Worm (Caenorhabditis elegans) whole organism, mixed stage, embryonic: ENCODE data around the gene F52E1.2.

ENCODE experiments used
- blmp-1 ChIP-seq: fragments of 150-350 bp; optimal IDR thresholded peaks from 2 replicates; lab custom pipeline; 2014; ENCODE audit warnings: missing biosample characterization, missing genetic modification characterization
- ceh-39 ChIP-seq: fragments of 150-350 bp; optimal IDR thresholded peaks from 2 replicates; lab custom pipeline; 2014; ENCODE audit warnings: missing biosample characterization, missing genetic modification characterization
- ceh-83 ChIP-seq: fragments of 200-800 bp; sonication (Bioruptor generic); optimal IDR thresholded peaks from 2 replicates; lab custom pipeline; 2018; ENCODE audit warnings: mild to moderate bottlenecking, missing genetic modification characterization, missing compliant biosample characterization
- cnd-1 ChIP-seq: fragments of 200-800 bp; sonication (Bioruptor generic); optimal IDR thresholded peaks from 2 replicates; lab custom pipeline; 2018; ENCODE audit warnings: mild to moderate bottlenecking, missing genetic modification characterization, missing compliant biosample characterization
- hlh-1 ChIP-seq: fragments of 150-350 bp; optimal IDR thresholded peaks from 2 replicates; lab custom pipeline; 2014; ENCODE audit warnings: missing biosample characterization, missing genetic modification reagents, missing genetic modification characterization
- lin-13 ChIP-seq: fragments of 150-350 bp; optimal IDR thresholded peaks from 2 replicates; lab custom pipeline; 2014; ENCODE audit warnings: missing biosample characterization, missing genetic modification characterization
- lsy-2 ChIP-seq: fragments of 150-350 bp; optimal IDR thresholded peaks from 2 replicates; lab custom pipeline; 2014; ENCODE audit warnings: missing biosample characterization, missing genetic modification characterization
- nhr-237 ChIP-seq: fragments of 150-350 bp; optimal IDR thresholded peaks from 2 replicates; lab custom pipeline; 2014; ENCODE audit warnings: missing biosample characterization, missing genetic modification characterization
- snpc-4 ChIP-seq: fragments of 150-350 bp; optimal IDR thresholded peaks from 2 replicates; lab custom pipeline; 2014; ENCODE audit warnings: missing biosample characterization, missing genetic modification characterization
- tbx-8 ChIP-seq: fragments of 200-800 bp; sonication (Bioruptor generic); optimal IDR thresholded peaks from 2 replicates; lab custom pipeline; 2018; ENCODE audit warnings: mild to moderate bottlenecking, missing genetic modification characterization, moderate library complexity, missing compliant biosample characterization
- unc-62 ChIP-seq: fragments of 150-350 bp; optimal IDR thresholded peaks from 2 replicates; lab custom pipeline; 2014; ENCODE audit warnings: missing biosample characterization, missing genetic modification reagents, missing genetic modification characterization
- ztf-11 ChIP-seq: fragments of 150-350 bp; optimal IDR thresholded peaks from 2 replicates; lab custom pipeline; 2014; ENCODE audit warnings: missing biosample characterization, missing genetic modification characterization

- no peak for TF ChIP-seq lsy-2 (tag; lab: Kevin White, UChicago)
- no peak for TF ChIP-seq tbx-8 (GFP tag; lab: Kevin White, UChicago)
- TF ChIP-seq unc-62: no peak
- no peak for TF ChIP-seq ztf-11
- TF ChIP-seq hlh-1 (tag; lab: Kevin White, UChicago): no peak
- no peak for TF ChIP-seq snpc-4 (tag; lab: Kevin White, UChicago)
- TF ChIP-seq blmp-1 (tag; lab: Kevin White, UChicago): peak; percentile 78
- no peak for TF ChIP-seq ceh-83 (GFP tag; lab: Kevin White, UChicago)
- TF ChIP-seq ceh-39 (tag; lab: Kevin White, UChicago): no peak
- no peak for TF ChIP-seq nhr-237 (tag; lab: Kevin White, UChicago)
- no peak for TF ChIP-seq lin-13 (tag; lab: Kevin White, UChicago)
- no peak for TF ChIP-seq cnd-1 (tag; lab: Kevin White, UChicago)
Observed at ce11 chrV:8409594-8409993, 801 bp upstream of the F52E1.2 start.
